Worm (Caenorhabditis elegans) whole organism, L1 larva: ENCODE data around the gene K08D8.4.

ENCODE experiments used
- alr-1 ChIP-seq: fragments of 200-800 bp; sonication (Bioruptor generic); optimal IDR thresholded peaks from 2 replicates; lab custom pipeline; 2018; ENCODE audit warnings: borderline replicate concordance, mild to moderate bottlenecking, missing genetic modification characterization, missing compliant biosample characterization
- ces-1 ChIP-seq: fragments of 150-350 bp; optimal IDR thresholded peaks from 2 replicates; lab custom pipeline; 2014; ENCODE audit warnings: missing biosample characterization, missing genetic modification reagents, missing genetic modification characterization
- efl-1 ChIP-seq, 4 experiments: fragments of 150-350 bp; optimal IDR thresholded peaks in 3 of 4; peaks in 1 of 4; 1 replicate in 1 of 4; 2 replicates in 3 of 4; lab custom pipeline; 2014; ENCODE audit warnings: missing biosample characterization in 2 of 4, missing genetic modification characterization in 2 of 4, missing genetic modification reagents in 2 of 4
- elt-3 ChIP-seq, 6 experiments: fragments of 150-350 bp in 1 of 6; sonication (generic microtip); optimal IDR thresholded peaks; 2 replicates each; lab custom pipeline; 2017 to 2018; ENCODE audit warnings: missing biosample characterization in 6 of 6, missing genetic modification characterization in 6 of 6, inconsistent platforms in 1 of 6
- mep-1 ChIP-seq: fragments of 150-350 bp; optimal IDR thresholded peaks from 2 replicates; lab custom pipeline; 2014; ENCODE audit warnings: missing biosample characterization, missing genetic modification characterization
- nhr-28 ChIP-seq: fragments of 150-350 bp; optimal IDR thresholded peaks from 2 replicates; lab custom pipeline; 2014; ENCODE audit warnings: missing biosample characterization, missing genetic modification characterization
- nhr-76 ChIP-seq: sonication (generic microtip); optimal IDR thresholded peaks from 2 replicates; lab custom pipeline; 2017; ENCODE audit warnings: missing biosample characterization, missing genetic modification characterization
- nhr-85 ChIP-seq: sonication (generic microtip); peaks from one replicate; lab custom pipeline; 2016; ENCODE audit warnings: missing genetic modification characterization, inconsistent platforms, missing compliant biosample characterization
- pag-3 ChIP-seq: sonication (generic microtip); optimal IDR thresholded peaks from 2 replicates; lab custom pipeline; 2017; ENCODE audit warnings: missing genetic modification characterization, mild to moderate bottlenecking, missing compliant biosample characterization, antibody characterized with exemption, borderline replicate concordance; ENCODE audit not compliant: insufficient read depth
- snu-23 ChIP-seq: sonication (generic microtip); optimal IDR thresholded peaks from 2 replicates; lab custom pipeline; 2016; ENCODE audit warnings: missing genetic modification characterization, missing compliant biosample characterization
- sox-4 ChIP-seq: sonication (generic microtip); optimal IDR thresholded peaks from 2 replicates; lab custom pipeline; 2016; ENCODE audit warnings: missing genetic modification characterization, missing compliant biosample characterization
- unc-130 ChIP-seq: fragments of 150-350 bp; optimal IDR thresholded peaks from 2 replicates; lab custom pipeline; 2017; ENCODE audit warnings: missing biosample characterization, missing genetic modification characterization, inconsistent platforms
- ztf-11 ChIP-seq, 2 experiments: sonication (generic microtip); optimal IDR thresholded peaks; 2 replicates each; lab custom pipeline; 2016 to 2017; ENCODE audit warnings: missing genetic modification characterization in 2 of 2, missing biosample characterization in 1 of 2, missing compliant biosample characterization in 1 of 2
- ztf-4 ChIP-seq: fragments of 150-350 bp; optimal IDR thresholded peaks from 2 replicates; lab custom pipeline; 2014; ENCODE audit warnings: missing biosample characterization, missing genetic modification characterization

ce11 chrIV:12915479-12915878, 5.7 kb upstream of the K08D8.4 start, which contains the start of gene srz-15:
- TF ChIP-seq ztf-4 (tag; lab: Kevin White, UChicago) (no peak), snu-23 (GFP tag; lab: Kevin White, UChicago) (no peak), efl-1 (optimal IDR thresholded peaks at IDR 0.05; lab: Kevin White, UChicago) (no peak), efl-1 (GFP tag; optimal IDR thresholded peaks at IDR 0.05 in 1 of 2; lab: Kevin White, UChicago) (no peak), pag-3 (tag; lab: Kevin White, UChicago) (no peak), ces-1 (GFP tag; lab: Kevin White, UChicago) (no peak), sox-4 (tag; lab: Kevin White, UChicago) (no peak), unc-130 (tag; lab: Kevin White, UChicago) (no peak), alr-1 (tag; lab: Kevin White, UChicago) (no peak), nhr-76 (no peak), ztf-11 (tag; optimal IDR thresholded peaks at IDR 0.05; lab: Kevin White, UChicago) (no peak), nhr-28 (tag; lab: Kevin White, UChicago) (no peak), elt-3 (tag; optimal IDR thresholded peaks at IDR 0.05; lab: Kevin White, UChicago) (no peak), mep-1 (tag; lab: Kevin White, UChicago) (no peak), nhr-85 (tag; lab: Kevin White, UChicago) (no peak)
